Worm (Caenorhabditis elegans) whole organism, L4 larva: ENCODE measurements around the gene F40F8.12.

Experiments
- Y5F2A.4 ChIP-seq: fragments of 200-800 bp; sonication (Bioruptor generic); optimal IDR thresholded peaks from 2 replicates; lab custom pipeline; 2018; ENCODE audit warnings: mild to moderate bottlenecking, missing genetic modification characterization, missing compliant biosample characterization
- aly-2 ChIP-seq: sonication (generic microtip); optimal IDR thresholded peaks from 2 replicates; lab custom pipeline; 2018; ENCODE audit warnings: missing biosample characterization, missing genetic modification characterization
- ceh-82 ChIP-seq: sonication (generic microtip); optimal IDR thresholded peaks from 2 replicates; lab custom pipeline; 2017; ENCODE audit warnings: missing biosample characterization, missing genetic modification characterization
- daf-8 ChIP-seq: fragments of 200-800 bp; sonication (Bioruptor generic); IDR thresholded peaks from 2 replicates; pipeline ENCODE4 v1.3.6; 2022; ENCODE audit warnings: missing genetic modification characterization, missing compliant biosample characterization
- dpl-1 ChIP-seq: fragments of 150-350 bp; optimal IDR thresholded peaks from 2 replicates; lab custom pipeline; 2014; ENCODE audit warnings: missing biosample characterization, missing genetic modification reagents, missing genetic modification characterization
- egl-27 ChIP-seq: sonication (generic microtip); optimal IDR thresholded peaks from 3 replicates; lab custom pipeline; 2017; ENCODE audit warnings: missing biosample characterization, missing genetic modification reagents, missing genetic modification characterization
- lin-13 ChIP-seq: fragments of 150-350 bp; optimal IDR thresholded peaks from 2 replicates; lab custom pipeline; 2014; ENCODE audit warnings: missing biosample characterization, missing genetic modification reagents, missing genetic modification characterization
- madf-5 ChIP-seq, 2 experiments: fragments of 200-800 bp; sonication (Bioruptor generic); IDR thresholded peaks; 2 replicates each; pipeline ENCODE4 v1.3.6; 2022; ENCODE audit warnings: missing compliant biosample characterization in 2 of 2, missing genetic modification characterization in 2 of 2
- nhr-6 ChIP-seq: fragments of 150-350 bp; optimal IDR thresholded peaks from 2 replicates; lab custom pipeline; 2014; ENCODE audit warnings: missing biosample characterization, missing genetic modification characterization
- pha-4 ChIP-seq, 2 experiments: fragments of 150-350 bp in 1 of 2; fragments of 200-800 bp in 1 of 2; sonication (Bioruptor generic) in 1 of 2; IDR thresholded peaks in 1 of 2; optimal IDR thresholded peaks in 1 of 2; 2 replicates each; pipeline versions ENCODE4 v1.3.6 to Lab custom; 2014 to 2022; ENCODE audit warnings: missing genetic modification characterization in 2 of 2, missing genetic modification reagents in 2 of 2, missing biosample characterization in 1 of 2, missing compliant biosample characterization in 1 of 2
- unc-130 ChIP-seq: sonication (generic microtip); optimal IDR thresholded peaks from 2 replicates; lab custom pipeline; 2016; ENCODE audit warnings: missing genetic modification reagents, missing genetic modification characterization, missing compliant biosample characterization
- unc-39 ChIP-seq: sonication (generic microtip); optimal IDR thresholded peaks from 2 replicates; lab custom pipeline; 2017; ENCODE audit warnings: missing biosample characterization, missing genetic modification characterization
- unc-62 ChIP-seq, 3 experiments: fragments of 150-350 bp in 1 of 3; sonication (generic microtip); optimal IDR thresholded peaks in 2 of 3; peaks in 1 of 3; 1 replicate in 1 of 3; 2 replicates in 2 of 3; lab custom pipeline; 2014 to 2017; ENCODE audit warnings: missing biosample characterization in 3 of 3, missing genetic modification characterization in 3 of 3, missing genetic modification reagents in 3 of 3, missing genotype in 1 of 3

ce11 chrII:11128989-11129388 is 628 bp upstream of the F40F8.12 start, which contains the start of gene F40F8.3:
- no peak for TF ChIP-seq nhr-6 (tag; lab: Kevin White, UChicago)
- TF ChIP-seq egl-27 (tag; lab: Kevin White, UChicago), result no peak
- no peak for TF ChIP-seq unc-39 (tag; lab: Kevin White, UChicago)
- no peak for TF ChIP-seq Y5F2A.4 (GFP tag; lab: Kevin White, UChicago)
- no peak for TF ChIP-seq unc-130
- no peak for TF ChIP-seq ceh-82 (tag; lab: Kevin White, UChicago)
- no peak for TF ChIP-seq aly-2 (tag; lab: Kevin White, UChicago)
- no peak for TF ChIP-seq madf-5 (GFP tag; IDR thresholded peaks at IDR 0.05; lab: Robert Waterston, UW)
- TF ChIP-seq daf-8 (GFP tag; lab: Robert Waterston, UW), result no peak
- no peak for TF ChIP-seq unc-62 (GFP tag; optimal IDR thresholded peaks at IDR 0.05 in 1 of 2; lab: Kevin White, UChicago)
- TF ChIP-seq unc-62 (tag; optimal IDR thresholded peaks at IDR 0.05; lab: Kevin White, UChicago), result no peak
- TF ChIP-seq dpl-1 (GFP tag; lab: Kevin White, UChicago), result no peak
- no peak for TF ChIP-seq lin-13 (GFP tag; lab: Kevin White, UChicago)
- TF ChIP-seq pha-4 (GFP tag; IDR thresholded peaks at IDR 0.05; lab: Robert Waterston, UW), result no peak
- TF ChIP-seq pha-4 (tag; optimal IDR thresholded peaks at IDR 0.05; lab: Kevin White, UChicago), result no peak
